Fruit fly (Drosophila melanogaster) whole organism, embryonic: ENCODE data around the gene Cdc6.

Experiments
- C15 ChIP-seq: fragments of 200-800 bp; sonication (Bioruptor generic); IDR thresholded peaks from 3 replicates; pipeline ENCODE4 v1.3.6; 2022; ENCODE audit warnings: missing biosample characterization, missing genetic modification characterization
- CG13123 ChIP-seq: fragments of 200-800 bp; sonication (Bioruptor generic); optimal IDR thresholded peaks from 2 replicates; lab custom pipeline; 2016; ENCODE audit warnings: missing biosample characterization, missing genetic modification characterization
- CG2129 ChIP-seq: fragments of 200-800 bp; sonication (Bioruptor generic); IDR thresholded peaks from 2 replicates; pipeline ENCODE4 v1.3.6; 2022; ENCODE audit warnings: missing biosample characterization, missing genetic modification characterization; ENCODE audit not compliant: partially characterized antibody
- CG42726 ChIP-seq: fragments of 200-800 bp; sonication (Bioruptor generic); IDR thresholded peaks from 2 replicates; pipeline ENCODE4 v1.3.6; 2022; ENCODE audit warnings: missing biosample characterization, missing genetic modification characterization; ENCODE audit not compliant: partially characterized antibody
- CG8089 ChIP-seq: fragments of 200-800 bp; sonication (Bioruptor generic); optimal IDR thresholded peaks from 3 replicates; lab custom pipeline; 2016; ENCODE audit warnings: missing biosample characterization, missing genetic modification characterization
- Dref ChIP-seq: fragments of 200-800 bp; sonication (Bioruptor generic); IDR thresholded peaks from 2 replicates; pipeline ENCODE4 v1.3.6; 2022; ENCODE audit warnings: missing biosample characterization, missing genetic modification characterization
- bbx ChIP-seq: fragments of 200-800 bp; sonication (Bioruptor generic); IDR thresholded peaks from 2 replicates; pipeline ENCODE4 v1.3.6; 2022; ENCODE audit warnings: missing biosample characterization, missing genetic modification characterization; ENCODE audit not compliant: partially characterized antibody
- hb ChIP-seq: fragments of 200-800 bp; sonication (Bioruptor generic); IDR thresholded peaks from 3 replicates; pipeline ENCODE4 v1.3.6; 2022; ENCODE audit warnings: missing biosample characterization, missing genetic modification characterization; ENCODE audit not compliant: partially characterized antibody
- kni ChIP-seq: fragments of 200-800 bp; sonication (Bioruptor generic); optimal IDR thresholded peaks from 3 replicates; lab custom pipeline; 2017; ENCODE audit warnings: mild to moderate bottlenecking, missing biosample characterization, missing genetic modification reagents, missing genetic modification characterization
- knrl ChIP-seq: fragments of 200-800 bp; sonication (Bioruptor generic); IDR thresholded peaks from 3 replicates; pipeline ENCODE4 v1.3.6; 2022; ENCODE audit warnings: missing biosample characterization, missing genetic modification characterization; ENCODE audit not compliant: partially characterized antibody

DNA sequence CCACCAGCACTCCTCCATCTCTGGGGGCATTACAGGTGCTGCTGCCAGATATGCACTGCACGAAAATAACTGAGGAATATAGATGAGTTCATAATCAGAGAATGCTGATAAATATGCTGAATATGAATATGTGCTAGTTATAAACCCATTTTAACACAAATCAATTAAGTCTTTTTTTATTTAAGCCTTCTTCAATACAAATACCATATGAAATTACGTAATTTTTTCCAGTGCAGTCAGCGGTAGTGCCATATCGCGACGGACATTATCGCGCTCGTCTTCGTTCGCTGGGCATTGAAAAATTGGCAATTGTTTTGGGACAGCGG, 23.5 kb upstream of the Cdc6 start:
- no peak for TF ChIP-seq hb
- no peak for TF ChIP-seq CG13123 (GFP tag; lab: Kevin White, UChicago)
- TF ChIP-seq CG8089 (GFP tag; lab: Kevin White, UChicago): no peak
- no peak for TF ChIP-seq Dref (GFP tag; lab: Robert Waterston, UW)
- TF ChIP-seq knrl (GFP tag; lab: Robert Waterston, UW): no peak
- TF ChIP-seq kni (GFP tag; lab: Kevin White, UChicago): no peak
- TF ChIP-seq bbx: no peak
- TF ChIP-seq C15: no peak
- TF ChIP-seq CG2129: no peak
- TF ChIP-seq CG42726 (GFP tag; lab: Robert Waterston, UW): no peak
